Fruit fly (Drosophila melanogaster) whole organism, pupa: ENCODE measurements around the gene HDAC4.
A peak's percentile ranks its signal among the peaks of the same experiment; 100 is the strongest.

Experiments used
- CG10348 ChIP-seq: fragments of 200-800 bp; sonication (Bioruptor generic); IDR thresholded peaks from 2 replicates; pipeline ENCODE4 v1.3.6; 2022; ENCODE audit warnings: missing biosample characterization, missing genetic modification characterization
- CG12605 ChIP-seq: fragments of 200-800 bp; sonication (Bioruptor generic); IDR thresholded peaks from 2 replicates; pipeline ENCODE4 v1.3.6; 2022; ENCODE audit warnings: missing biosample characterization, missing genetic modification characterization
- CG13204 ChIP-seq: fragments of 200-800 bp; sonication (Bioruptor generic); optimal IDR thresholded peaks from 2 replicates; lab custom pipeline; 2018; ENCODE audit warnings: missing biosample characterization, mild to moderate bottlenecking, missing genetic modification characterization, moderate library complexity
- CG14655 ChIP-seq: fragments of 200-800 bp; sonication (Bioruptor generic); optimal IDR thresholded peaks from 3 replicates; lab custom pipeline; 2017; ENCODE audit warnings: mild to moderate bottlenecking, missing biosample characterization, missing genetic modification reagents, missing genetic modification characterization
- CG15710 ChIP-seq: fragments of 200-800 bp; sonication (Bioruptor generic); optimal IDR thresholded peaks from 2 replicates; lab custom pipeline; 2018; ENCODE audit warnings: missing biosample characterization, mild to moderate bottlenecking, missing genetic modification characterization, moderate library complexity
- CG17806 ChIP-seq: fragments of 200-800 bp; sonication (Bioruptor generic); optimal IDR thresholded peaks from 2 replicates; lab custom pipeline; 2018; ENCODE audit warnings: missing biosample characterization, mild to moderate bottlenecking, missing genetic modification characterization, moderate library complexity
- CG32121 ChIP-seq: fragments of 200-800 bp; sonication (Bioruptor generic); IDR thresholded peaks from 2 replicates; pipeline ENCODE4 v1.3.6; 2022; ENCODE audit warnings: missing biosample characterization, missing genetic modification characterization
- CG34367 ChIP-seq: fragments of 200-800 bp; sonication (Bioruptor generic); optimal IDR thresholded peaks from 2 replicates; lab custom pipeline; 2018; ENCODE audit warnings: missing biosample characterization, mild to moderate bottlenecking, missing genetic modification characterization
- CG4496 ChIP-seq: fragments of 200-800 bp; sonication (Bioruptor generic); IDR thresholded peaks from 3 replicates; pipeline ENCODE4 v1.3.6; 2022; ENCODE audit warnings: missing biosample characterization, missing genetic modification characterization
- CG8159 ChIP-seq: fragments of 200-800 bp; sonication (Bioruptor generic); optimal IDR thresholded peaks from 3 replicates; lab custom pipeline; 2018; ENCODE audit warnings: missing biosample characterization, mild to moderate bottlenecking, missing genetic modification characterization, moderate library complexity
- CG8301 ChIP-seq: fragments of 200-800 bp; sonication (Bioruptor generic); optimal IDR thresholded peaks from 2 replicates; lab custom pipeline; 2018; ENCODE audit warnings: missing biosample characterization, mild to moderate bottlenecking, missing genetic modification characterization
- CG9948 ChIP-seq: fragments of 200-800 bp; sonication (Bioruptor generic); optimal IDR thresholded peaks from 2 replicates; lab custom pipeline; 2018; ENCODE audit warnings: missing biosample characterization, mild to moderate bottlenecking, missing genetic modification characterization, moderate library complexity
- D1 ChIP-seq: fragments of 200-800 bp; sonication (Bioruptor generic); optimal IDR thresholded peaks from 2 replicates; lab custom pipeline; 2018; ENCODE audit warnings: missing biosample characterization, mild to moderate bottlenecking, missing genetic modification characterization, moderate library complexity
- EcR ChIP-seq: fragments of 200-800 bp; sonication (Bioruptor generic); optimal IDR thresholded peaks from 3 replicates; lab custom pipeline; 2019; ENCODE audit warnings: missing biosample characterization, missing genetic modification characterization, mild to moderate bottlenecking, moderate library complexity, missing genetic modification reagents
- Ets98B ChIP-seq: fragments of 200-800 bp; sonication (Bioruptor generic); IDR thresholded peaks from 2 replicates; pipeline ENCODE4 v1.3.6; 2022; ENCODE audit warnings: missing biosample characterization, missing genetic modification characterization
- Pif1A ChIP-seq: fragments of 200-800 bp; sonication (Bioruptor generic); optimal IDR thresholded peaks from 3 replicates; lab custom pipeline; 2016; ENCODE audit warnings: missing biosample characterization, missing genetic modification characterization
- Pif1B ChIP-seq: fragments of 200-800 bp; sonication (Bioruptor generic); optimal IDR thresholded peaks from 3 replicates; lab custom pipeline; 2016; ENCODE audit warnings: missing biosample characterization, missing genetic modification characterization
- Snoo ChIP-seq: fragments of 200-800 bp; sonication (Bioruptor generic); optimal IDR thresholded peaks from 3 replicates; lab custom pipeline; 2017; ENCODE audit warnings: missing biosample characterization, mild to moderate bottlenecking, missing genetic modification characterization, inconsistent platforms
- fd96Ca ChIP-seq: fragments of 200-800 bp; sonication (Bioruptor generic); IDR thresholded peaks from 3 replicates; pipeline ENCODE4 v1.3.6; 2022; ENCODE audit warnings: missing biosample characterization, missing genetic modification characterization
- gl ChIP-seq: fragments of 200-800 bp; sonication (Bioruptor generic); optimal IDR thresholded peaks from 2 replicates; lab custom pipeline; 2018; ENCODE audit warnings: missing biosample characterization, mild to moderate bottlenecking, missing genetic modification characterization
- rn ChIP-seq: fragments of 200-800 bp; sonication (Bioruptor generic); IDR thresholded peaks from 2 replicates; pipeline ENCODE4 v1.3.6; 2022; ENCODE audit warnings: missing biosample characterization, missing genetic modification characterization

HDAC4 gene

DNA sequence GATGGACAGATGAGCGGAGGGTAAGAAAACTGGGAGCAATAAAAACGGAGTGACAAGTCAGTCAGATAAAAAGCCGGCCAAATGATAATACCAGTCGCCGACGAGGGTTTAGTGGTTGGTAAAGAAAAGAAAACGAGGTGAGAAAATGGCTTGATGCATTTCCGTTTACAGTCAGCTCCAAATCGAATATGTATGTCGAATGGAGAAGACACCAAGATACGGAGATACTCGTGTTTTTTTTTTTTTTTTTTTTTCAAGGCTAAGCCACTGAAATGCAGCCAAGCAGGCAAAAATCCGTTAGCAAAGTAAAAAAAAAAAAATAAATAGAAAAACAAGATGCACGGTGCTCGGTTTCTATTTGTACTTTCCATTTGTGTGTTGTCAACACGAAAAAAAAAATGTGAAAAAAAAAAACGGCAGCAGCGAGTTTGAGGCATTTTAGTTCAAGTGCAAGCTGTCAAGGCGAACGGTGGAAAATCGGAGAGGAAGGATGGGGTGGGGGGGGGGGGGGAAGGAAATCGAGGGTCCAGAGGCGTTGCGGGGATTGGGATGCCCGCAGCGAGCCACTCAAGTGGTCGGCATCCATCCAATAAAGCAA is 41.6 kb downstream of the HDAC4 start:
- TF ChIP-seq fd96Ca (GFP tag; lab: Robert Waterston, UW): 0 out of 3 replicates have a peak, but pooled peaks have one; percentile 22
- TF ChIP-seq CG17806 (tag; lab: Kevin White, UChicago): no peak
- no peak for TF ChIP-seq Ets98B (GFP tag; lab: Robert Waterston, UW)
- TF ChIP-seq CG9948 (tag; lab: Kevin White, UChicago): no peak
- TF ChIP-seq CG34367 (tag; lab: Kevin White, UChicago): no peak
- peak; percentile 16 for TF ChIP-seq Pif1A (GFP tag; lab: Kevin White, UChicago)
- no peak for TF ChIP-seq CG8301 (tag; lab: Kevin White, UChicago)
- TF ChIP-seq CG32121 (GFP tag; lab: Robert Waterston, UW): no peak
- TF ChIP-seq CG15710 (tag; lab: Kevin White, UChicago): no peak
- peak; percentile 38; the same call in 1 of the 3 replicates for TF ChIP-seq CG4496 (GFP tag; lab: Robert Waterston, UW)
- no peak for TF ChIP-seq Snoo (tag; lab: Kevin White, UChicago)
- peak; percentile 2 for TF ChIP-seq CG8159
- TF ChIP-seq EcR (GFP tag; lab: Kevin White, UChicago): no peak
- no peak for TF ChIP-seq CG14655 (GFP tag; lab: Kevin White, UChicago)
- no peak for TF ChIP-seq gl (tag; lab: Kevin White, UChicago)
- no peak for TF ChIP-seq Pif1B (GFP tag; lab: Kevin White, UChicago)
- TF ChIP-seq D1 (tag; lab: Kevin White, UChicago): no peak
- peak; percentile 38 for TF ChIP-seq CG12605 (GFP tag; lab: Robert Waterston, UW)
- TF ChIP-seq CG10348: no peak
- TF ChIP-seq CG13204 (GFP tag; lab: Kevin White, UChicago): no peak
- TF ChIP-seq rn (GFP tag; lab: Robert Waterston, UW): no peak

DNA sequence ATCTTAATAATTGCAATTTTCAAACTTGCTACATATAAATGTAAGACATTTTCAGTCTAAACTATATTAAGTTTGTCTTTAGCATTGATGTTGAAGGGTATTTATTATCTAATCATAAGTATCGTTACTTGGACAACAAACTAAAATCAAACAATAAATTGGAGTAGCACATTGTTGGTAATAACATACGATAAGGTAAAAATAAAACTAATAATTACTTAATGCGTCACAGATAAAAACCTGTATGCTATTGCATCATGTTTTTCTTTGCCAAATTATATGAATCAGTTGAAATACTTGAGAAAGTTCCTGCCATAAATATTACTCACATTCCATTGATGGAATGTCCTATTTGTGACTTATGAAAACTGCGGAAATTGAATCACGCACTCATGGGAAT is 44.6 kb downstream of the HDAC4 start:
- TF ChIP-seq Snoo (tag; lab: Kevin White, UChicago) (no peak), D1 (tag; lab: Kevin White, UChicago) (no peak), EcR (GFP tag; lab: Kevin White, UChicago) (no peak), Pif1A (GFP tag; lab: Kevin White, UChicago) (no peak), CG17806 (tag; lab: Kevin White, UChicago) (no peak), CG14655 (GFP tag; lab: Kevin White, UChicago) (no peak), Ets98B (GFP tag; lab: Robert Waterston, UW) (no peak), rn (GFP tag; lab: Robert Waterston, UW) (no peak), CG9948 (tag; lab: Kevin White, UChicago) (no peak)

DNA sequence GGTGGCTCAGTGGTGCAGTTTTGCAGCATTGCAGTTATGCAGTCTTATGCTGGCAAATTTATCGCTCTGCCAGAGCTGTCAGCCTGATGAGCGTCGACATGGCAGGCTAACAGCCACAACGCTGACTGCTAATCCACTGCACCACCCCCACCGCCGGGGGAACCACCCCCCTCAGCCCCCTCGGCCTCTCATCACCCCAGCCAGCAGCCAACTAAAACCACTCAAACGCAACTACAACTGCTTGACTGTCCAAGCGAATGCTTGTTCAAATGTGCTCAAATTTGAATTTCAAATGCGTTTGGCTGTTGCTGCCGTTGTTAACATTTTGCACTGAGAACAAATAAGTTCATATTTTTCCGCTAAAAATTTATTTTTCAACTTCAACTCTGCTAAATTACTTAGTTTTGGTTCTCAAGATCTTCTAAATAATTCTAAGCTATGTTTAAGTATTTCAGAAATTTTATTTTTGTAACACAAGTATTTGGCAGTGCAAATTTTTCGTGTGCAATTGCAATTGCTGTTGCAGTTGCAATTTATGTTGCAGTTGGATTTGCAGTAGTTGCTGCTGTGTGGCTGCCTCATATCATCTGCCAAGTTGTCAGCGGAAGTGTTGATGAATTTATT is 47.0 kb downstream of the HDAC4 start:
- TF ChIP-seq D1 (tag; lab: Kevin White, UChicago) (no peak), CG17806 (tag; lab: Kevin White, UChicago) (peak; percentile 50), CG9948 (tag; lab: Kevin White, UChicago) (peak; percentile 54), Ets98B (GFP tag; lab: Robert Waterston, UW) (peak; percentile 89), CG8301 (tag; lab: Kevin White, UChicago) (peak; percentile 84), Pif1B (GFP tag; lab: Kevin White, UChicago) (peak; percentile 40), CG4496 (GFP tag; lab: Robert Waterston, UW) (peak; percentile 90), CG34367 (tag; lab: Kevin White, UChicago) (peak; percentile 7), Pif1A (GFP tag; lab: Kevin White, UChicago) (peak; percentile 60), EcR (GFP tag; lab: Kevin White, UChicago) (no peak), CG14655 (GFP tag; lab: Kevin White, UChicago) (peak; percentile 81), CG10348 (0 out of 2 replicates have a peak, but pooled peaks have one; percentile 25), fd96Ca (GFP tag; lab: Robert Waterston, UW) (peak; percentile 71), rn (GFP tag; lab: Robert Waterston, UW) (peak; percentile 42; the same call in 1 of the 2 replicates), CG32121 (GFP tag; lab: Robert Waterston, UW) (peak; percentile 93), CG12605 (GFP tag; lab: Robert Waterston, UW) (peak; percentile 74), gl (tag; lab: Kevin White, UChicago) (no peak), CG13204 (GFP tag; lab: Kevin White, UChicago) (no peak), CG15710 (tag; lab: Kevin White, UChicago) (peak; percentile 12), CG8159 (peak; percentile 12), Snoo (tag; lab: Kevin White, UChicago) (peak; percentile 11)

DNA sequence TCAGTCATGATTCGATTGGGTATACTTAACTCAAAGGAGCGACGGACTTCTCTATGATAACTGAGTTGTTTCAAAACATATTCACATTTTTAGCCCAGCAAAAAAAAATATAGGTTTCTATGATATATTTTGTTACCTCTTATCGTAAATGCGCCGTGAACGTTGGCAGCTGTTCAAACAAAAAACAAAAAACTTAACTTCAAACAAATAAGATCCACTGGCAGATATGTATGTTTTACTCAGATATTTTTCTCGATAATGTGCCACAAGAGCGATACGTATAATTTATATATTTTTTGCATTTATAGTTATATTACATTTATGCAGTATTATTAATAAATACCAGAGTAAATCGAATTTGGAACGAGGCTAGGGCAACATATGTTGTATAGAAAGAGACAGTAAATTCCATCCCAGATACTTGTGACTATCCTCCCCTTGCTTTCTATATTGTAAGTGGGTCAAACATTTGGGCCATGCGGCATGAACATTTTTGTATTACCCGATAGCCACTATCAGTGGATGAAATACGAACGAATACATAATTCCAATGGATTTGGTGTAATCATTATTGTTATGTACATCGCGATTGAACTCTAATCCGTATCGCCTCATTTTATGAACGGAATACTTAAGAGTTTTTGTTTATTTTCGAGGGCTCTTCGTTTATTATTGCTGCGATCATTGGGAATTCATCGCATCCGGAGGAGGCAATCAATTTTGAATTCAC is 48.8 kb downstream of the HDAC4 start, which contains the start of gene CG32639:
TSS of gene CG32639 (minus strand) at position 51 of the 730 bp plus-strand sequence.
- TF ChIP-seq Snoo (tag; lab: Kevin White, UChicago): no peak
- TF ChIP-seq CG15710 (tag; lab: Kevin White, UChicago): no peak
- no peak for TF ChIP-seq CG4496 (GFP tag; lab: Robert Waterston, UW)
- no peak for TF ChIP-seq CG32121 (GFP tag; lab: Robert Waterston, UW)
- TF ChIP-seq CG14655 (GFP tag; lab: Kevin White, UChicago): no peak
- TF ChIP-seq CG10348: no peak
- no peak for TF ChIP-seq CG8301 (tag; lab: Kevin White, UChicago)
- TF ChIP-seq Ets98B (GFP tag; lab: Robert Waterston, UW): no peak
